Worm (Caenorhabditis elegans) whole organism, midembryonic: ENCODE data around the gene nhr-267.
"Not testable (repeated sequence)": the region's sequence is repeated elsewhere in the genome, so short reads cannot be mapped to it uniquely, and the experiment has no call there.

Source experiments
- T22C8.4 ChIP-seq: fragments of 200-800 bp; sonication (Bioruptor generic); IDR thresholded peaks from 2 replicates; pipeline ENCODE4 v1.3.6; 2022; ENCODE audit warnings: missing genetic modification characterization, missing compliant biosample characterization
- cog-1 ChIP-seq: sonication (generic microtip); optimal IDR thresholded peaks from 2 replicates; lab custom pipeline; 2016; ENCODE audit warnings: missing genetic modification characterization, missing compliant biosample characterization
- flt-1 ChIP-seq: fragments of 200-800 bp; sonication (Bioruptor generic); IDR thresholded peaks from 2 replicates; pipeline ENCODE4 v1.3.6; 2022; ENCODE audit warnings: missing genetic modification characterization, missing compliant biosample characterization
- klf-2 ChIP-seq: fragments of 200-800 bp; sonication (Bioruptor generic); conservative IDR thresholded peaks from 2 replicates; pipeline ENCODE4 v1.3.6; 2022; ENCODE audit warnings: missing genetic modification reagents, missing genetic modification characterization, missing compliant biosample characterization
- med-1 ChIP-seq: sonication (generic microtip); optimal IDR thresholded peaks from 2 replicates; lab custom pipeline; 2017; ENCODE audit warnings: missing genetic modification characterization, mild to moderate bottlenecking, missing compliant biosample characterization, antibody characterized with exemption, missing genetic modification reagents; ENCODE audit not compliant: insufficient read depth
- ref-1 ChIP-seq: fragments of 200-800 bp; sonication (Bioruptor generic); conservative IDR thresholded peaks from 2 replicates; pipeline ENCODE4 v1.3.6; 2022; ENCODE audit warnings: missing genetic modification reagents, missing genetic modification characterization, missing compliant biosample characterization
- tab-1 ChIP-seq: fragments of 200-800 bp; sonication (Bioruptor generic); IDR thresholded peaks from 2 replicates; pipeline ENCODE4 v1.3.6; 2022; ENCODE audit warnings: missing genetic modification characterization, missing compliant biosample characterization
- ztf-23 ChIP-seq: fragments of 200-800 bp; sonication (Bioruptor generic); IDR thresholded peaks from 2 replicates; pipeline ENCODE4 v1.3.6; 2022; ENCODE audit warnings: missing genetic modification reagents, missing genetic modification characterization, missing compliant biosample characterization
- ztf-29 ChIP-seq: fragments of 200-800 bp; sonication (Bioruptor generic); IDR thresholded peaks from 2 replicates; pipeline ENCODE4 v1.3.6; 2022; ENCODE audit warnings: missing genetic modification reagents, missing genetic modification characterization, missing compliant biosample characterization

The nhr-267 gene

DNA sequence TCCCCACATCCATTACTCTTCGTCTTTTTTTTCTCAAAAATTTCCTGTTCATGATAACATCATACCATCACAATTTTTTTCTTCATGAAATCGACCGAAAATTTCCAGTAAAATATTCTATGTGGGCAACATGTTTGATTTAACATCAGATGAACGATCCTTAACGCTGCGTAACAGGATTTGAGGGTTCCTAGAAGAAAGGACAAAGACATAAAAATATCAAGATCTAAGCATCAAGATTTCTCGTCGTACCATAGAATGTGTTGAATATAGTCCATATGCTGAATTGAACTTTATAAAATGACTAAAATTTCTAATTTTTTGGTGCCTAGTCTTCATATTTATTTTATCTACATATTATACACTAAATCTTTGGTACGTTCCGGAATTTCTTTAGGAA, 13.9 kb upstream of the nhr-267 start, which contains the start of gene F49C12.3:
TSS of gene F49C12.3 (plus strand) at position 301 of the 400 bp plus-strand sequence.
- TF ChIP-seq ref-1 (GFP tag; lab: Robert Waterston, UW): no peak
- no peak for TF ChIP-seq flt-1 (GFP tag; lab: Robert Waterston, UW)
- no peak for TF ChIP-seq tab-1 (GFP tag; lab: Robert Waterston, UW)
- TF ChIP-seq med-1: no peak

DNA sequence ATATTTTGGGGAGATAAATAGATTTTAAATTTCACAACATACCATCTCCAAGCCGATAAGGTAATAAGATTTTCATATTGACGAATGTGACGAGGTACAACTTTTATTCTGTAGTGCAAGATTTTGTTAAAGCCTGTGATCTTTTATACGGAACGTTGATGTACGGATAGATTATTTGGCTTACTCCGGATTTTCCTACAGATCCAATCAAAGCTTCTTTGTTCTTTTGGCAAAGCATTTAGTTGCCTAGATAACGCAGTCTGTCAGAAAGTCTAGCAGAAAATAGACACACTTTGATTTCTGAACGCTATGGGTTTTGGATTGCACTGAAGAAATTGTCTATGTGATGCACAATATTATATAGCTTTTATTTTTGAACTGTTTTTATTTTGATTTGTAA, 12.9 kb upstream of the nhr-267 start, which contains the start of gene F49C12.2:
TSS of gene F49C12.2 (minus strand) at position 101 of the 400 bp plus-strand sequence.
- no peak for TF ChIP-seq med-1
- TF ChIP-seq ref-1 (GFP tag; lab: Robert Waterston, UW): no peak
- TF ChIP-seq T22C8.4 (GFP tag; lab: Robert Waterston, UW): no peak
- no peak for TF ChIP-seq klf-2 (GFP tag; lab: Robert Waterston, UW)
- no peak for TF ChIP-seq ztf-29
- TF ChIP-seq ztf-23 (GFP tag; lab: Robert Waterston, UW): no peak
- TF ChIP-seq tab-1 (GFP tag; lab: Robert Waterston, UW): no peak
- no peak for TF ChIP-seq flt-1 (GFP tag; lab: Robert Waterston, UW)

DNA sequence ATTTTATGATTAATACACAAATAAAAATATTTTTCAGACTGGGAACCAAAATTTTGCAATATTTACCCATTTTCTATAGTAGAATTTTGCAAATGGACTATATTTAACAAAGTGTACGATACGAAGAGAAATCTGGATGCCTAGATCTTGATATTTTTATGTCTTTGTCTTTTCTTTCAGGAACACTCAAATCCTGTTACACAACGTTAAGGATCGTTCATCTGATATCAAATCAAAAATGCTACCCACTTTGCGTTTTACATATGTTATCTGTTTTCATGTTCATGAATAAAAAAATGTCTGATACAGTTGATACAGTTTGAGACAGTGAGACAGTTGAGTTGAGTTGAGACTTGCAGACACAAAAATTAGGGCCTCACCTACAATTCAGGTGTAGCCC, 10.1 kb upstream of the nhr-267 start, which contains the start of gene F49C12.1:
TSS of gene F49C12.1 (minus strand) at position 70 of the 400 bp plus-strand sequence.
- TF ChIP-seq tab-1 (GFP tag; lab: Robert Waterston, UW) (no peak), ztf-29 (no peak), T22C8.4 (GFP tag; lab: Robert Waterston, UW) (no peak), flt-1 (GFP tag; lab: Robert Waterston, UW) (no peak), cog-1 (no peak), ztf-23 (GFP tag; lab: Robert Waterston, UW) (no peak), klf-2 (GFP tag; lab: Robert Waterston, UW) (no peak), ref-1 (GFP tag; lab: Robert Waterston, UW) (no peak), med-1 (no peak)

DNA sequence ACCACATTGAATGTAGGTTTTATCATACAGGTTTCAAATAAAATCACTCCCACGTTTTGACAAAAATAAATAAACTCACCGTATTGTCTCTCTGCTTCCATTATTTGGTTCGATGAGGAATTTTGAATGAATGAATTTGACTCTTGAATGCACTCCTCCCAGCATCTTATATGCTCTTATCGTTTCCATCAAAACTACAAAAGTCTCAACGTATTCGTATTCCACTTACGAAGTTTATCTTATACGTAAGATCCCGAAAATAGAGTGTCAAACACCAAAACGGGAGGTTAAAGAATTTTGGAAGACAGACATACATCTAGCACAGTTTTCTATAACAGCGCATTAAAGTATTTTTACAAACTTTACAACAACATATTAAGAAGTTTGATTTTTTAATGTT, 7.6 kb upstream of the nhr-267 start, which contains the start of gene nhr-264:
TSS of gene nhr-264 (minus strand) at position 101 of the 400 bp plus-strand sequence.
- TF ChIP-seq tab-1 (GFP tag; lab: Robert Waterston, UW); ztf-29; ref-1 (GFP tag; lab: Robert Waterston, UW): not testable (repeated sequence)

DNA sequence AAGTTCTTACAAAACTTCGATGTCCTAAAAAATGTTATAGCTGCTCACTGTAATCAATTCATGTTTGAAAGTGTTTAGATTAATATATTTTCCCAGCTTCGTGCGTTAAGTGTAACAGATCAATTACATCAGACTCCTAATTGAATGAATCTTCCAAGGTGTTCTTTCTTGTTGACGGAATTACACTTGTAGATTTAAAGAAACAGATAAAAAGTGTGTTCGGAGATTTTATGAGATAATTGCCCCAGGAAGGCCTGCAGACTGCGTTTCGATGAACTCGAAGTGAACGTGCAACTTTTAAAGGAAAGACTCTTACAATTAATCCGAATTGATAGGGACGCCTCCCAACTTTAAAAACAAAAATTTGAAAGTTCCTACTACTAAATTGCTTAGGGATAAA, 3.4 kb upstream of the nhr-267 start:
- no peak for TF ChIP-seq tab-1 (GFP tag; lab: Robert Waterston, UW)
- no peak for TF ChIP-seq T22C8.4 (GFP tag; lab: Robert Waterston, UW)
- no peak for TF ChIP-seq cog-1
- no peak for TF ChIP-seq flt-1 (GFP tag; lab: Robert Waterston, UW)
- no peak for TF ChIP-seq ztf-23 (GFP tag; lab: Robert Waterston, UW)
- no peak for TF ChIP-seq ztf-29
- TF ChIP-seq ref-1 (GFP tag; lab: Robert Waterston, UW): no peak
- TF ChIP-seq med-1: no peak
- no peak for TF ChIP-seq klf-2 (GFP tag; lab: Robert Waterston, UW)

DNA sequence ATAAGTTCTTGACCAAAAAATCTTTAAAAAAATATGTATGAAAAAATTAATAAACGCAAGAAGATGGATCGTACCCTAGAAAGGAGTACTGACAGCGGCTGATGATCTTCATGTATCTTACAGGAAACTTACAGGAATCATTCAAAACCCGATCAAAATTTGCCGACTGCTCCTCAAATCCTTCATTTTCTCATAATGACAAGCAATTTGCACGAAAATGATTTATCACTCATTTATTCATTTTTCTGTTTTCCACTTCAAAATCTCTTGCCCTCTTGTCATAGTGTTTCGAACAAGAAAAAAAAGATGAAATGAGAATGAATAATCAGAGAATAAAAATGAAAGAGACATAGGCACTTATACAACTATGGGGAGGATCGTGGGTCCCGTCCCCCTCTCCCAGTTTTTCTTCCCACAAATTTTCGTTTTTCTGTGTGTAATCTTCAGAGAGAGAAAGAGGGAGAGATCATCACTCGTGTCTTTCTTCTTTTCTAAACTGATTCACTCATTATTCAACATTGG, 12.1 kb downstream of the nhr-267 start, which contains the start of gene nmy-3:
TSS of gene nmy-3 (plus strand) at position 472 of the 522 bp plus-strand sequence.
- TF ChIP-seq med-1: no peak
- no peak for TF ChIP-seq ref-1 (GFP tag; lab: Robert Waterston, UW)
- no peak for TF ChIP-seq ztf-23 (GFP tag; lab: Robert Waterston, UW)
- no peak for TF ChIP-seq flt-1 (GFP tag; lab: Robert Waterston, UW)
- TF ChIP-seq ztf-29: no peak
- TF ChIP-seq klf-2 (GFP tag; lab: Robert Waterston, UW): no peak
- TF ChIP-seq tab-1 (GFP tag; lab: Robert Waterston, UW): no peak
- no peak for TF ChIP-seq cog-1

DNA sequence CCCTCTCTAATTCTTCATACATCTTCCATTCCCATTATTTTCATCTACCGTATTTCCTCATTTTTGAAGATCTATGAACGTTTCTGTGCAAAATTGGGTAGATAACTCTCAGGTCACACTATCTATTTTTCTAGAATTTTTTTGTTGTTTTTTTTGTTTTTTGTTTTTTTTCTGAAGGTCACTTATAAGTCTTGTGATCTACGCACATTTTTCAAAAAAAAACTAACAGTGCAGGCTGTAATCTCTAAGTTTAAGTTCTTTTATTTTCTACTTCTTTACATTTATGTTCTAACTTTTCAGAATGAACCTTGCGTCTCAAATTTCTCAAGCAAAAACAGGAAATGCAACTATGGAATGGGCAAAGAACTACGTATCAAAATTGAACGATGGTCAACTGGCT, 16.4 kb downstream of the nhr-267 start, which contains the start of gene flh-3:
TSS of gene flh-3 (plus strand) at position 301 of the 400 bp plus-strand sequence.
- TF ChIP-seq flt-1 (GFP tag; lab: Robert Waterston, UW): no peak
- no peak for TF ChIP-seq cog-1
- no peak for TF ChIP-seq tab-1 (GFP tag; lab: Robert Waterston, UW)
- TF ChIP-seq klf-2 (GFP tag; lab: Robert Waterston, UW): no peak
- TF ChIP-seq ztf-29: no peak
- TF ChIP-seq med-1: no peak
- no peak for TF ChIP-seq ztf-23 (GFP tag; lab: Robert Waterston, UW)
- TF ChIP-seq T22C8.4 (GFP tag; lab: Robert Waterston, UW): no peak
- no peak for TF ChIP-seq ref-1 (GFP tag; lab: Robert Waterston, UW)

DNA sequence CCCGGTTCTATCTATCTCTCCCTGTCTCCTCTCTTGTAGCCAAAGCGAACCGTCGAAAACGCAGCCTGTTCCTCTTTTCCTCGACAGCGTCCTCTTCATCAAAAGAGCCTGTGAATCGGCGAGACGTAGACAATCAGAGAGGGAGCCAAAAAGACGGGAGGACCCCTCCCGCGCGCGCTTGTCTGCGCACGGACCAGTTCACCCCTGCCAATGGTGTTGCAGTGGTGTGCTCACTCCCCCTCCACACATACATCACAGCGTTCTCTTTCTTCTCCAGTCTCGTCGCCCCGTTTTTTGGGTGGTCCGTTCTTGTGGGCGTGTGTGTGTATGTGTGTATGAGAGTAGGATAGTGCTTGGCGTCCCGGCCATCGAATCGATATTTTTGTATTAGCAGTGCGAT, 17.3 kb downstream of the nhr-267 start:
- peak; percentile 66; the same call in 1 of the 2 replicates for TF ChIP-seq flt-1 (GFP tag; lab: Robert Waterston, UW)
- TF ChIP-seq tab-1 (GFP tag; lab: Robert Waterston, UW): peak; percentile 68; the same call in 1 of the 2 replicates
- no peak for TF ChIP-seq ztf-23 (GFP tag; lab: Robert Waterston, UW)

DNA sequence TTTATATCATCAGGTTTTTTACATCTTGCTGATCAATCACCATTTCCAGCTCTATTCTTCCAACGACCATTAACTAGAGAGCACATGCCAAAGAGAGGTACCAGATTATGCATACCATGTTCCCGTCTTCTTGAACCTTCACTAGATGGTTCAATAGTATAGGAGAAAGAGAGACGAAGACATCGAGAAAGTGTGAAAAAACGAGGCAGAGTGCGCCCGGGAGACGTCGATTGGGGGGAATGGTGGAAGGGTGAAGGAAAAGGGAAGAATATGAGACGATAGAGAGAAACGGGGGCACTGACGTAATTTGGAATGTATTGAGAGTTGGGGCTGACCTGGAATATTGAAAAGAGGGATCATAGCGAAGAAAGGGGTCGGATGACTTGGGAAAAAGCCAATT, 18.6 kb downstream of the nhr-267 start:
- TF ChIP-seq flt-1 (GFP tag; lab: Robert Waterston, UW) (no peak), ztf-29 (no peak), tab-1 (GFP tag; lab: Robert Waterston, UW) (no peak), klf-2 (GFP tag; lab: Robert Waterston, UW) (no peak), med-1 (no peak), cog-1 (no peak), ztf-23 (GFP tag; lab: Robert Waterston, UW) (no peak), ref-1 (GFP tag; lab: Robert Waterston, UW) (no peak), T22C8.4 (GFP tag; lab: Robert Waterston, UW) (no peak)

DNA sequence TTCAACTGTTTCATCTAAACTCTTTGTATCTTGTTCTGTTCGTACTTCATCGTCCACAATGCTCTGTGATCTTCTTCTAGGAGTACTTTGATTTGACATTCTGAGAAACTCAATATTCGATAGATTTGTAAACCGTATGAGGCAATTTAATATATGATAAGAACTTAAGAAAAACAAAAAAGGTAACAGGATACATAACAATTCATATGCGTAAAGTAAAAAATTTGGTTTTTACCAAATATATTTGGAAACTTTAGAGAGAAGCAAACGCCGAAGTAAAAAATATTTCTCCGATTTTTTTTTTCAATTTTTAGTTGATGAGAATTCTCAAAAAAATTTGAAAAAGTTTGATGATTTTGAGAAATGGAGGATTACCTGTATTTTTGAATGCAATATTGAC, 19.7 kb downstream of the nhr-267 start, which contains the start of gene Y11D7A.19:
TSS of gene Y11D7A.19 (minus strand) at position 101 of the 400 bp plus-strand sequence.
- TF ChIP-seq ref-1 (GFP tag; lab: Robert Waterston, UW) (no peak), ztf-29 (no peak), cog-1 (no peak), flt-1 (GFP tag; lab: Robert Waterston, UW) (no peak), klf-2 (GFP tag; lab: Robert Waterston, UW) (no peak), ztf-23 (GFP tag; lab: Robert Waterston, UW) (no peak), med-1 (no peak), tab-1 (GFP tag; lab: Robert Waterston, UW) (no peak), T22C8.4 (GFP tag; lab: Robert Waterston, UW) (no peak)
